Worm (Caenorhabditis elegans): ENCODE data around the gene col-181.

Gene col-181

ce11 chrX:12093992-12094391 is 10.7 kb upstream of the col-181 start:
- TF ChIP-seq ceh-9 (tag; optimal IDR thresholded peaks at IDR 0.05) (no peak), ama-1 (optimal IDR thresholded peaks at IDR 0.05) (no peak), madf-2 (tag; optimal IDR thresholded peaks at IDR 0.05) (no peak), syd-9 (tag; optimal IDR thresholded peaks at IDR 0.05) (no peak), K09A11.1 (tag; optimal IDR thresholded peaks at IDR 0.05; ENCODE audit: insufficient read depth) (no peak), ceh-14 (tag; optimal IDR thresholded peaks at IDR 0.05) (no peak), tbx-2 (tag; optimal IDR thresholded peaks at IDR 0.05) (no peak), zip-5 (tag; optimal IDR thresholded peaks at IDR 0.05) (no peak), mec-3 (tag; optimal IDR thresholded peaks at IDR 0.05; ENCODE audit: borderline replicate concordance) (no peak), dve-1 (tag; optimal IDR thresholded peaks at IDR 0.05) (no peak), pat-9 (tag; optimal IDR thresholded peaks at IDR 0.05) (no peak), fax-1 (tag; optimal IDR thresholded peaks at IDR 0.05) (no peak), npax-4 (tag; optimal IDR thresholded peaks at IDR 0.05) (no peak), pha-2 (tag; optimal IDR thresholded peaks at IDR 0.05) (no peak), ceh-48 (tag; optimal IDR thresholded peaks at IDR 0.05) (no peak)

- TF ChIP-seq sox-4 (tag; optimal IDR thresholded peaks at IDR 0.05), result no peak
- TF ChIP-seq pat-9 (tag; optimal IDR thresholded peaks at IDR 0.05), result no peak
- no peak for TF ChIP-seq ceh-2 (tag; optimal IDR thresholded peaks at IDR 0.05)
- no peak for TF ChIP-seq eyg-1 (tag; optimal IDR thresholded peaks at IDR 0.05)
- TF ChIP-seq fax-1 (tag; optimal IDR thresholded peaks at IDR 0.05), result no peak
- TF ChIP-seq ama-1 (optimal IDR thresholded peaks at IDR 0.05), result no peak
- no peak for TF ChIP-seq unc-42 (tag; optimal IDR thresholded peaks at IDR 0.05)
Observed at ce11 chrX:12095200-12095599, 9.5 kb upstream of the col-181 start.

- TF ChIP-seq syd-9 (tag; optimal IDR thresholded peaks at IDR 0.05), result no peak
- TF ChIP-seq dve-1 (tag; optimal IDR thresholded peaks at IDR 0.05), result no peak
- no peak for TF ChIP-seq ceh-6 (GFP tag; optimal IDR thresholded peaks at IDR 0.05)
- no peak for TF ChIP-seq hlh-6 (tag; optimal IDR thresholded peaks at IDR 0.05)
- TF ChIP-seq ceh-31 (tag; optimal IDR thresholded peaks at IDR 0.05), result no peak
- no peak for TF ChIP-seq hlh-13 (GFP tag; optimal IDR thresholded peaks at IDR 0.05)
- no peak for TF ChIP-seq pax-1 (tag; optimal IDR thresholded peaks at IDR 0.05)
- no peak for TF ChIP-seq tbx-7 (tag; optimal IDR thresholded peaks at IDR 0.05)
- no peak for TF ChIP-seq pha-2 (tag; optimal IDR thresholded peaks at IDR 0.05)
- no peak for TF ChIP-seq nhr-11 (tag; optimal IDR thresholded peaks at IDR 0.05)
- TF ChIP-seq T23F11.4 (GFP tag; optimal IDR thresholded peaks at IDR 0.05), result no peak
- no peak for TF ChIP-seq unc-55 (GFP tag; optimal IDR thresholded peaks at IDR 0.05)
- no peak for TF ChIP-seq fkh-6 (tag; optimal IDR thresholded peaks at IDR 0.05)
- TF ChIP-seq F13H6.1 (tag; optimal IDR thresholded peaks at IDR 0.05), result no peak
Observed at ce11 chrX:12097995-12098394, 6.7 kb upstream of the col-181 start.

- TF ChIP-seq ref-2 (tag; optimal IDR thresholded peaks at IDR 0.05), result no peak
- TF ChIP-seq ceh-48 (tag; optimal IDR thresholded peaks at IDR 0.05), result no peak
- TF ChIP-seq ets-4 (tag; optimal IDR thresholded peaks at IDR 0.05), result no peak
- no peak for TF ChIP-seq pax-1 (tag; optimal IDR thresholded peaks at IDR 0.05)
- no peak for TF ChIP-seq F13H6.1 (tag; optimal IDR thresholded peaks at IDR 0.05)
- TF ChIP-seq T23F11.4 (GFP tag; optimal IDR thresholded peaks at IDR 0.05), result no peak
- no peak for TF ChIP-seq unc-55 (GFP tag; optimal IDR thresholded peaks at IDR 0.05)
- TF ChIP-seq mec-3 (tag; optimal IDR thresholded peaks at IDR 0.05; ENCODE audit: borderline replicate concordance), result no peak
- TF ChIP-seq ceh-30 (tag; optimal IDR thresholded peaks at IDR 0.05), result no peak
- TF ChIP-seq hlh-6 (tag; optimal IDR thresholded peaks at IDR 0.05), result no peak
- TF ChIP-seq madf-2 (tag; optimal IDR thresholded peaks at IDR 0.05), result no peak
- TF ChIP-seq nhr-11 (tag; optimal IDR thresholded peaks at IDR 0.05), result no peak
- no peak for TF ChIP-seq che-1 (tag; optimal IDR thresholded peaks at IDR 0.05)
- no peak for TF ChIP-seq fkh-10 (GFP tag; optimal IDR thresholded peaks at IDR 0.05)
- no peak for TF ChIP-seq hlh-30 (tag; optimal IDR thresholded peaks at IDR 0.05; ENCODE audit: insufficient read depth)
- TF ChIP-seq hlh-15 (tag; optimal IDR thresholded peaks at IDR 0.05), result no peak
- no peak for TF ChIP-seq npax-4 (tag; optimal IDR thresholded peaks at IDR 0.05)
- TF ChIP-seq pros-1 (tag; optimal IDR thresholded peaks at IDR 0.05), result no peak
Observed at ce11 chrX:12103712-12104111, 1.0 kb upstream of the col-181 start, which contains the start of gene W03G11.3. W03G11.3 (minus strand) TSS chrX:12103812.
